Worm (Caenorhabditis elegans) whole organism, L1 larva: Measurements from ENCODE around the gene bnc-1.

ENCODE experiments used
- C04F5.9 ChIP-seq: sonication (generic microtip); optimal IDR thresholded peaks from 2 replicates; lab custom pipeline; 2016; ENCODE audit warnings: missing genetic modification characterization, missing compliant biosample characterization
- C16A3.4 ChIP-seq: fragments of 150-350 bp; optimal IDR thresholded peaks from 2 replicates; lab custom pipeline; 2014; ENCODE audit warnings: missing biosample characterization, missing genetic modification characterization
- C34B4.2 ChIP-seq: sonication (generic microtip); optimal IDR thresholded peaks from 2 replicates; lab custom pipeline; 2017; ENCODE audit warnings: mild to moderate bottlenecking, missing genetic modification characterization, missing compliant biosample characterization
- F16B12.6 ChIP-seq: fragments of 150-350 bp; optimal IDR thresholded peaks from 2 replicates; lab custom pipeline; 2014; ENCODE audit warnings: missing biosample characterization, missing genetic modification characterization
- alr-1 ChIP-seq: fragments of 200-800 bp; sonication (Bioruptor generic); optimal IDR thresholded peaks from 2 replicates; lab custom pipeline; 2018; ENCODE audit warnings: borderline replicate concordance, mild to moderate bottlenecking, missing genetic modification characterization, missing compliant biosample characterization
- aly-2 ChIP-seq: fragments of 150-350 bp; optimal IDR thresholded peaks from 2 replicates; lab custom pipeline; 2014; ENCODE audit warnings: missing biosample characterization, missing genetic modification characterization
- ceh-63 ChIP-seq: fragments of 200-800 bp; sonication (Bioruptor generic); optimal IDR thresholded peaks from 2 replicates; lab custom pipeline; 2018; ENCODE audit warnings: mild to moderate bottlenecking, missing genetic modification characterization, missing compliant biosample characterization
- ceh-8 ChIP-seq: fragments of 200-800 bp; sonication (Bioruptor generic); optimal IDR thresholded peaks from 2 replicates; lab custom pipeline; 2018; ENCODE audit warnings: mild to moderate bottlenecking, missing genetic modification characterization, moderate library complexity, missing compliant biosample characterization
- ceh-88 ChIP-seq: fragments of 200-800 bp; sonication (Bioruptor generic); IDR thresholded peaks from 2 replicates; pipeline ENCODE4 v1.3.6; 2022; ENCODE audit warnings: missing genetic modification characterization, missing compliant biosample characterization
- ceh-90 ChIP-seq: sonication (generic microtip); optimal IDR thresholded peaks from 2 replicates; lab custom pipeline; 2016; ENCODE audit warnings: missing genetic modification characterization, missing compliant biosample characterization
- ces-1 ChIP-seq: fragments of 150-350 bp; optimal IDR thresholded peaks from 2 replicates; lab custom pipeline; 2014; ENCODE audit warnings: missing biosample characterization, missing genetic modification reagents, missing genetic modification characterization
- efl-1 ChIP-seq, 4 experiments: fragments of 150-350 bp; optimal IDR thresholded peaks in 3 of 4; peaks in 1 of 4; 1 replicate in 1 of 4; 2 replicates in 3 of 4; lab custom pipeline; 2014; ENCODE audit warnings: missing biosample characterization in 2 of 4, missing genetic modification characterization in 2 of 4, missing genetic modification reagents in 2 of 4
- efl-3 ChIP-seq: fragments of 200-800 bp; sonication (Bioruptor generic); optimal IDR thresholded peaks from 2 replicates; lab custom pipeline; 2018; ENCODE audit warnings: mild to moderate bottlenecking, missing genetic modification characterization, missing compliant biosample characterization
- egl-13 ChIP-seq: sonication (generic microtip); optimal IDR thresholded peaks from 2 replicates; lab custom pipeline; 2016; ENCODE audit warnings: missing genotype, missing genetic modification reagents, missing genetic modification characterization, missing compliant biosample characterization
- egl-27 ChIP-seq, 2 experiments: fragments of 150-350 bp in 1 of 2; sonication (generic microtip); optimal IDR thresholded peaks; 3 replicates each; lab custom pipeline; 2017 to 2018; ENCODE audit warnings: missing biosample characterization in 2 of 2, missing genetic modification characterization in 2 of 2, missing genetic modification reagents in 2 of 2
- elt-3 ChIP-seq, 6 experiments: fragments of 150-350 bp in 1 of 6; sonication (generic microtip); optimal IDR thresholded peaks; 2 replicates each; lab custom pipeline; 2017 to 2018; ENCODE audit warnings: missing biosample characterization in 6 of 6, missing genetic modification characterization in 6 of 6, inconsistent platforms in 1 of 6
- ets-5 ChIP-seq: fragments of 200-800 bp; sonication (Bioruptor generic); IDR thresholded peaks from 2 replicates; pipeline ENCODE4 v1.3.6; 2022; ENCODE audit warnings: missing genetic modification characterization, missing compliant biosample characterization
- fkh-10 ChIP-seq: sonication (generic microtip); optimal IDR thresholded peaks from 2 replicates; lab custom pipeline; 2017; ENCODE audit warnings: missing biosample characterization, missing genetic modification reagents, missing genetic modification characterization
- fos-1 ChIP-seq: fragments of 150-350 bp; optimal IDR thresholded peaks from 2 replicates; lab custom pipeline; 2014; ENCODE audit warnings: missing biosample characterization, missing genetic modification characterization
- hlh-17 ChIP-seq: fragments of 200-800 bp; sonication (Bioruptor generic); optimal IDR thresholded peaks from 2 replicates; lab custom pipeline; 2018; ENCODE audit warnings: missing genetic modification characterization, mild to moderate bottlenecking, missing compliant biosample characterization, moderate library complexity, borderline replicate concordance
- hpl-2 ChIP-seq: fragments of 150-350 bp; optimal IDR thresholded peaks from 2 replicates; lab custom pipeline; 2014; ENCODE audit warnings: missing biosample characterization, missing genetic modification reagents, missing genetic modification characterization
- irx-1 ChIP-seq: sonication (generic microtip); optimal IDR thresholded peaks from 2 replicates; lab custom pipeline; 2016; ENCODE audit warnings: missing genetic modification characterization, missing compliant biosample characterization
- isw-1 ChIP-seq: fragments of 200-800 bp; sonication (Bioruptor generic); IDR thresholded peaks from 2 replicates; pipeline ENCODE4 v1.3.6; 2022; ENCODE audit warnings: missing genetic modification characterization, missing compliant biosample characterization
- jun-1 ChIP-seq: fragments of 150-350 bp; optimal IDR thresholded peaks from 2 replicates; lab custom pipeline; 2014; ENCODE audit warnings: missing biosample characterization, missing genetic modification reagents, missing genetic modification characterization
- lin-13 ChIP-seq: fragments of 150-350 bp; optimal IDR thresholded peaks from 2 replicates; lab custom pipeline; 2014; ENCODE audit warnings: missing biosample characterization, missing genetic modification reagents, missing genetic modification characterization
- lin-14 ChIP-seq: fragments of 200-800 bp; sonication (Bioruptor generic); optimal IDR thresholded peaks from 2 replicates; lab custom pipeline; 2018; ENCODE audit warnings: mild to moderate bottlenecking, missing genetic modification characterization, moderate library complexity, missing compliant biosample characterization
- lin-15B ChIP-seq: fragments of 150-350 bp; sonication (generic microtip); optimal IDR thresholded peaks from 3 replicates; lab custom pipeline; 2014; ENCODE audit warnings: missing biosample characterization, missing genetic modification characterization
- lin-39 ChIP-seq: fragments of 150-350 bp; optimal IDR thresholded peaks from 2 replicates; lab custom pipeline; 2014; ENCODE audit warnings: missing biosample characterization, missing genetic modification reagents, missing genetic modification characterization
- lsy-2 ChIP-seq, 2 experiments: fragments of 150-350 bp; optimal IDR thresholded peaks; 2 replicates each; lab custom pipeline; 2014; ENCODE audit warnings: missing biosample characterization in 2 of 2, missing genetic modification characterization in 2 of 2
- mab-9 ChIP-seq: fragments of 200-800 bp; sonication (Bioruptor generic); IDR thresholded peaks from 2 replicates; pipeline ENCODE4 v1.3.6; 2022; ENCODE audit warnings: missing genetic modification reagents, missing genetic modification characterization, missing compliant biosample characterization
- mdl-1 ChIP-seq, 2 experiments: fragments of 150-350 bp; optimal IDR thresholded peaks; 2 replicates each; lab custom pipeline; 2014 to 2017; ENCODE audit warnings: missing biosample characterization in 2 of 2, missing genetic modification characterization in 2 of 2, inconsistent platforms in 1 of 2
- nhr-11 ChIP-seq: fragments of 150-350 bp; optimal IDR thresholded peaks from 2 replicates; lab custom pipeline; 2014; ENCODE audit warnings: missing biosample characterization, missing genetic modification characterization
- nhr-19 ChIP-seq: fragments of 200-800 bp; sonication (Bioruptor generic); conservative IDR thresholded peaks from 2 replicates; pipeline ENCODE4 v1.3.6; 2022; ENCODE audit warnings: missing genetic modification characterization, missing compliant biosample characterization
- nhr-237 ChIP-seq: fragments of 150-350 bp; optimal IDR thresholded peaks from 2 replicates; lab custom pipeline; 2014; ENCODE audit warnings: missing biosample characterization, missing genetic modification characterization
- nhr-28 ChIP-seq: fragments of 150-350 bp; optimal IDR thresholded peaks from 2 replicates; lab custom pipeline; 2014; ENCODE audit warnings: missing biosample characterization, missing genetic modification characterization
- nhr-71 ChIP-seq: sonication (generic microtip); optimal IDR thresholded peaks from 2 replicates; lab custom pipeline; 2016; ENCODE audit warnings: mild to moderate bottlenecking, missing genetic modification characterization, moderate library complexity, missing compliant biosample characterization
- nhr-77 ChIP-seq: fragments of 150-350 bp; optimal IDR thresholded peaks from 2 replicates; lab custom pipeline; 2014; ENCODE audit warnings: missing biosample characterization, missing genetic modification characterization
- nhr-90 ChIP-seq: sonication (generic microtip); optimal IDR thresholded peaks from 2 replicates; lab custom pipeline; 2016; ENCODE audit warnings: mild to moderate bottlenecking, missing genetic modification characterization, missing compliant biosample characterization; ENCODE audit not compliant: poor library complexity
- pag-3 ChIP-seq: sonication (generic microtip); optimal IDR thresholded peaks from 2 replicates; lab custom pipeline; 2017; ENCODE audit warnings: missing genetic modification characterization, mild to moderate bottlenecking, missing compliant biosample characterization, antibody characterized with exemption, borderline replicate concordance; ENCODE audit not compliant: insufficient read depth
- pax-3 ChIP-seq: fragments of 200-800 bp; sonication (Bioruptor generic); optimal IDR thresholded peaks from 2 replicates; lab custom pipeline; 2018; ENCODE audit warnings: mild to moderate bottlenecking, missing genetic modification characterization, moderate library complexity, missing compliant biosample characterization
- pqm-1 ChIP-seq: sonication (generic microtip); optimal IDR thresholded peaks from 3 replicates; lab custom pipeline; 2017; ENCODE audit warnings: missing biosample characterization, missing genetic modification characterization
- rnt-1 ChIP-seq: sonication (generic microtip); optimal IDR thresholded peaks from 2 replicates; lab custom pipeline; 2016; ENCODE audit warnings: mild to moderate bottlenecking, missing genetic modification characterization, moderate library complexity, missing compliant biosample characterization
- snpc-4 ChIP-seq: fragments of 150-350 bp; optimal IDR thresholded peaks from 2 replicates; lab custom pipeline; 2014; ENCODE audit warnings: missing biosample characterization, missing genetic modification characterization
- sox-4 ChIP-seq: sonication (generic microtip); optimal IDR thresholded peaks from 2 replicates; lab custom pipeline; 2016; ENCODE audit warnings: missing genetic modification characterization, missing compliant biosample characterization
- swsn-7 ChIP-seq: sonication (generic microtip); optimal IDR thresholded peaks from 2 replicates; lab custom pipeline; 2016; ENCODE audit warnings: missing genetic modification characterization, missing compliant biosample characterization
- tbx-2 ChIP-seq: sonication (generic microtip); optimal IDR thresholded peaks from 2 replicates; lab custom pipeline; 2016; ENCODE audit warnings: missing genetic modification characterization, missing compliant biosample characterization
- tlp-1 ChIP-seq: fragments of 150-350 bp; optimal IDR thresholded peaks from 2 replicates; lab custom pipeline; 2014; ENCODE audit warnings: missing biosample characterization, missing genetic modification characterization
- unc-86 ChIP-seq: sonication (generic microtip); optimal IDR thresholded peaks from 2 replicates; lab custom pipeline; 2016; ENCODE audit warnings: missing genetic modification characterization, missing compliant biosample characterization
- unc-98 ChIP-seq: fragments of 200-800 bp; sonication (Bioruptor generic); IDR thresholded peaks from 2 replicates; pipeline ENCODE4 v1.3.6; 2022; ENCODE audit warnings: missing genetic modification characterization, missing compliant biosample characterization
- ztf-11 ChIP-seq, 2 experiments: sonication (generic microtip); optimal IDR thresholded peaks; 2 replicates each; lab custom pipeline; 2016 to 2017; ENCODE audit warnings: missing genetic modification characterization in 2 of 2, missing biosample characterization in 1 of 2, missing compliant biosample characterization in 1 of 2
- ztf-4 ChIP-seq: fragments of 150-350 bp; optimal IDR thresholded peaks from 2 replicates; lab custom pipeline; 2014; ENCODE audit warnings: missing biosample characterization, missing genetic modification characterization

bnc-1 gene

DNA sequence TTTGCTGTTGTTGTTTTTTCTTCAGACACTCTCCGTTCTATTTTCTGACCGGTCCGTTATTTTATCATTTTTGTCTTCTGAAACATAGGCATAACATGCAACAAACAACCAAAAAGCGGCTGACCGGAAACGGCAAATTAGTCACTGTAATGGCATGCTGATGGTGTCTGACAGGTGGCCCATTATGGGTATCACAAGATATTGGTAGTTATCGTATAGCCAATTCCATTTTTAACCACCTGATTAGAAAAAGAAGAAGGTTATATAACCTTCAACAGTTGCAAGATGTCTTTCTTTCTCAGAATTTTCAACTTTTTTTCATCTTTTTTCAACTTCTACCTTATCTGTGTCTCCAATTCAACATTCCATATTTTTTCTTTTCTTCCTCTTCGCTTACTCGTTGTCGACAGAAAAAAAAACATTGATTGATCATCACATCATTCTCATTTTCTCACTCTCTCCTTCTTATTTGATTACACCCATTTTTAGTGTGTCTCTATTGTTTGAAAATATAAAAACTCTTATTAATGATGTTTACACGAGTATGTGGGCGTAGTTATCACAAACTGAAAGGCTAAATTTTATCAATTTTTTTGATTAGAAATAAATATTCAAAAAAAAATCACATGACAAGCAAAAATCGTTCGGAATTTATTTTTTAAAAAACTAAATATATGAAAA lies 24.1 kb upstream of the bnc-1 start (continued):
- TF ChIP-seq mab-9 (GFP tag; lab: Robert Waterston, UW) = no peak
- TF ChIP-seq nhr-28 (tag; lab: Kevin White, UChicago) = no peak
- no peak for TF ChIP-seq ceh-8
- TF ChIP-seq efl-3 (GFP tag; lab: Kevin White, UChicago) = no peak
- peak in 1 of 2 experiments; percentile 36 for TF ChIP-seq mdl-1 (tag; optimal IDR thresholded peaks at IDR 0.05; lab: Kevin White, UChicago)
- peak; percentile 11 for TF ChIP-seq pax-3 (tag; lab: Kevin White, UChicago)
- no peak for TF ChIP-seq ceh-63 (GFP tag; lab: Kevin White, UChicago)
- TF ChIP-seq C16A3.4 (tag; lab: Kevin White, UChicago) = no peak
- TF ChIP-seq irx-1 (tag; lab: Kevin White, UChicago) = peak; percentile 77
- peak; percentile 61 for TF ChIP-seq nhr-71 (tag; lab: Kevin White, UChicago)
- no peak for TF ChIP-seq isw-1 (GFP tag; lab: Robert Waterston, UW)
- no peak for TF ChIP-seq efl-1 (optimal IDR thresholded peaks at IDR 0.05; lab: Kevin White, UChicago)
- peak in 1 of 2 experiments; percentile 89 for TF ChIP-seq efl-1 (GFP tag; optimal IDR thresholded peaks at IDR 0.05 in 1 of 2; lab: Kevin White, UChicago)
- TF ChIP-seq F16B12.6 (tag; lab: Kevin White, UChicago) = no peak
- no peak for TF ChIP-seq aly-2 (tag; lab: Kevin White, UChicago)
- no peak for TF ChIP-seq hlh-17 (GFP tag; lab: Kevin White, UChicago)
- TF ChIP-seq hpl-2 (GFP tag; lab: Kevin White, UChicago) = no peak
- TF ChIP-seq tbx-2 = peak; percentile 50
- no peak for TF ChIP-seq nhr-11 (tag; lab: Kevin White, UChicago)
- TF ChIP-seq lin-14 (GFP tag; lab: Kevin White, UChicago) = peak; percentile 67
- TF ChIP-seq alr-1 (tag; lab: Kevin White, UChicago) = no peak
- TF ChIP-seq egl-13 (tag; lab: Kevin White, UChicago) = no peak
- TF ChIP-seq nhr-90 (tag; lab: Kevin White, UChicago) = peak; percentile 57
- TF ChIP-seq swsn-7 (tag; lab: Kevin White, UChicago) = no peak
- TF ChIP-seq ztf-11 (tag; optimal IDR thresholded peaks at IDR 0.05; lab: Kevin White, UChicago) = no peak
- TF ChIP-seq sox-4 (tag; lab: Kevin White, UChicago) = no peak
- TF ChIP-seq lin-13 (GFP tag; lab: Kevin White, UChicago) = no peak
- TF ChIP-seq nhr-237 (tag; lab: Kevin White, UChicago) = no peak
- TF ChIP-seq pqm-1 = no peak
- TF ChIP-seq ztf-4 = no peak
- no peak for TF ChIP-seq fos-1 (tag; lab: Kevin White, UChicago)
- no peak for TF ChIP-seq ceh-88 (GFP tag; lab: Robert Waterston, UW)
- no peak for TF ChIP-seq egl-27 (tag; optimal IDR thresholded peaks at IDR 0.05; lab: Kevin White, UChicago)
- TF ChIP-seq ets-5 (GFP tag; lab: Robert Waterston, UW) = no peak
- peak in 2 of 6 experiments; percentile 19 to 37 for TF ChIP-seq elt-3 (tag; optimal IDR thresholded peaks at IDR 0.05; lab: Kevin White, UChicago)
- TF ChIP-seq lsy-2 (tag; optimal IDR thresholded peaks at IDR 0.05; lab: Kevin White, UChicago) = peak; percentile 24 to 53
- TF ChIP-seq C04F5.9 = no peak
- no peak for TF ChIP-seq unc-98 (GFP tag; lab: Robert Waterston, UW)
- TF ChIP-seq pag-3 (tag; lab: Kevin White, UChicago) = no peak
- no peak for TF ChIP-seq rnt-1 (tag; lab: Kevin White, UChicago)
- no peak for TF ChIP-seq fkh-10 (GFP tag; lab: Kevin White, UChicago)
- TF ChIP-seq jun-1 (tag; lab: Kevin White, UChicago) = no peak
- TF ChIP-seq unc-86 (tag; lab: Kevin White, UChicago) = no peak
- TF ChIP-seq ceh-90 (tag; lab: Kevin White, UChicago) = no peak
- TF ChIP-seq C34B4.2 (tag; lab: Kevin White, UChicago) = no peak
- no peak for TF ChIP-seq lin-15B
- TF ChIP-seq tlp-1 (tag; lab: Kevin White, UChicago) = no peak
- TF ChIP-seq lin-39 (tag; lab: Kevin White, UChicago) = no peak
- no peak for TF ChIP-seq snpc-4 (tag; lab: Kevin White, UChicago)
- TF ChIP-seq ces-1 = no peak
- TF ChIP-seq nhr-19 (GFP tag; lab: Robert Waterston, UW) = peak; percentile 22; the same call in 1 of the 2 replicates
- TF ChIP-seq nhr-77 = no peak
